Fruit fly (Drosophila melanogaster): ENCODE data around the gene Acer.

Gene Acer

DNA sequence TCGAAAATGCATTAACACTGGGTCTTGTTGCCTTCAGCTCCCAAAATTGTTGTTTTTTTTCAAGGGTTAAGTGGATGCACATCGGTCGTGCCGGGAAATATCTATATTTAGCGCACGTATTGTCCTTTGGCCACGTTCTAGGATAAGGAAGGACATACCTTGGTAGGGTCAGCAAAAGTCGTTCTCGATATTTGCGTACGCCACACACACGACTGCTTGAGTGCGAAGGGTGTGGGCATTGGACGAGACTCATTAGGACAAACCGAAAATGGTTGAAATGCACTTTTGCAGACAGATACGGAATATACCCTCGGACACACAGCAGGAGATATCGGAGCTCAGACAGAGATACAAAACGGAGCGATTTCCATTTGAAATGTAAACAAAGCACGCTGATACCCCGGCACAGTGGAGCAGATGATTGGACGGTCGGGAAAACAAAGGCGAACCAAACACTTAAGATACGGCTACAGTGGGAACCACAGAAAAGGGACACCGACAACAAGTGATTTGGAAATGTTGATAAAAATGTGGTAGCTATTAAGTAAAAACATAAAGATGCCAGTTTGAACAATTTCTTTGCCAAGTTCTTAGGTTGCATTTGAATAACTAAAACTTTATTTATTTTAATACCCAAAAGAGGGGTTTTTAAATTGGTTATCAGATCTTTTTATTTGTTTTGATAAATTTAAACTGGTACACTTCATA lies 23.8 kb downstream of the Acer start (continued):
- TF ChIP-seq Pdp1 (GFP tag; optimal IDR thresholded peaks at IDR 0.05) (peak in 1 of 2 experiments; percentile 10), caup (GFP tag; optimal IDR thresholded peaks at IDR 0.05; ENCODE audit: severe bottlenecking) (no peak), ab (GFP tag; optimal IDR thresholded peaks at IDR 0.05) (no peak), Usf (GFP tag; optimal IDR thresholded peaks at IDR 0.05) (no peak), klu (GFP tag; IDR thresholded peaks at IDR 0.05) (no peak), CG6254 (GFP tag; optimal IDR thresholded peaks at IDR 0.05) (peak; percentile 2), oc (tag; optimal IDR thresholded peaks at IDR 0.05) (no peak), CG1233 (GFP tag; optimal IDR thresholded peaks at IDR 0.05) (no peak), grau (tag; optimal IDR thresholded peaks at IDR 0.05) (peak; percentile 93), CG7357 (GFP tag; IDR thresholded peaks at IDR 0.05) (no peak), zen2 (GFP tag; IDR thresholded peaks at IDR 0.05; ENCODE audit: partially characterized antibody) (no peak), gro (GFP tag; optimal IDR thresholded peaks at IDR 0.05) (no peak), CG4707 (GFP tag; optimal IDR thresholded peaks at IDR 0.05) (peak; percentile 39), tgo (GFP tag; IDR thresholded peaks at IDR 0.05) (no peak), fu2 (GFP tag; optimal IDR thresholded peaks at IDR 0.05) (no peak), twi (tag; optimal IDR thresholded peaks at IDR 0.05) (peak; percentile 22), slou (GFP tag; optimal IDR thresholded peaks at IDR 0.05) (no peak), maf-S (GFP tag; optimal IDR thresholded peaks at IDR 0.05) (no peak), Hr39 (optimal IDR thresholded peaks at IDR 0.05) (no peak), Hmr (GFP tag; optimal IDR thresholded peaks at IDR 0.05) (no peak), ranshi (GFP tag; IDR thresholded peaks at IDR 0.05) (no peak), Drgx (GFP tag; IDR thresholded peaks at IDR 0.05) (no peak), pfk (GFP tag; optimal IDR thresholded peaks at IDR 0.05) (no peak), seq (GFP tag; IDR thresholded peaks at IDR 0.05) (no peak), CTCF (GFP tag; optimal IDR thresholded peaks at IDR 0.05) (no peak), H2.0 (GFP tag; IDR thresholded peaks at IDR 0.05) (no peak), CG12769 (tag; optimal IDR thresholded peaks at IDR 0.05) (no peak), CG33557 (GFP tag; optimal IDR thresholded peaks at IDR 0.05) (no peak), CG9932 (GFP tag; IDR thresholded peaks at IDR 0.05) (no peak), Sry-δ (GFP tag; optimal IDR thresholded peaks at IDR 0.05) (no peak), slbo (GFP tag; IDR thresholded peaks at IDR 0.05) (no peak), CG7987 (GFP tag; optimal IDR thresholded peaks at IDR 0.05) (no peak), hth (optimal IDR thresholded peaks at IDR 0.05) (no peak), row (GFP tag; IDR thresholded peaks at IDR 0.05) (peak; percentile 38; the same call in 2 of the 3 replicates), C15 (GFP tag; IDR thresholded peaks at IDR 0.05) (no peak), Camta (GFP tag; optimal IDR thresholded peaks at IDR 0.05) (no peak), CG18764 (GFP tag; optimal IDR thresholded peaks at IDR 0.05) (no peak), ERR (GFP tag; optimal IDR thresholded peaks at IDR 0.05) (no peak), sens (GFP tag) (peak; percentile 77), CG11398 (GFP tag; optimal IDR thresholded peaks at IDR 0.05) (no peak), CG4328 (GFP tag; optimal IDR thresholded peaks at IDR 0.05) (no peak), CG6813 (GFP tag; optimal IDR thresholded peaks at IDR 0.05) (no peak), pho (GFP tag; optimal IDR thresholded peaks at IDR 0.05) (no peak), Myb (GFP tag; optimal IDR thresholded peaks at IDR 0.05) (no peak), luna (GFP tag; optimal IDR thresholded peaks at IDR 0.05) (no peak), pnt (GFP tag; optimal IDR thresholded peaks at IDR 0.05) (no peak), CG30403 (GFP tag; optimal IDR thresholded peaks at IDR 0.05) (no peak), Mad (GFP tag; optimal IDR thresholded peaks at IDR 0.05) (no peak), CG14965 (GFP tag; optimal IDR thresholded peaks at IDR 0.05; ENCODE audit: borderline replicate concordance) (no peak), E2f2 (GFP tag; IDR thresholded peaks at IDR 0.05) (no peak), CG8765 (GFP tag; IDR thresholded peaks at IDR 0.05) (no peak), ash1 (GFP tag; optimal IDR thresholded peaks at IDR 0.05) (no peak), Doc2 (GFP tag; IDR thresholded peaks at IDR 0.05) (no peak)
